Fruit fly (Drosophila melanogaster) whole organism, embryonic: Measurements from ENCODE around the gene Nak.

Experiments
- Bgb ChIP-seq: fragments of 200-800 bp; sonication (Bioruptor generic); IDR thresholded peaks from 2 replicates; pipeline ENCODE4 v1.3.6; 2022; ENCODE audit warnings: missing biosample characterization, missing genetic modification characterization; ENCODE audit not compliant: partially characterized antibody
- CG10321 ChIP-seq: fragments of 200-800 bp; sonication (Bioruptor generic); IDR thresholded peaks from 2 replicates; pipeline ENCODE4 v1.3.6; 2022; ENCODE audit warnings: missing biosample characterization, missing genetic modification characterization
- CG10543 ChIP-seq: fragments of 200-800 bp; sonication (Bioruptor generic); optimal IDR thresholded peaks from 3 replicates; lab custom pipeline; 2017; ENCODE audit warnings: missing biosample characterization, mild to moderate bottlenecking, missing genetic modification characterization, moderate library complexity
- CG11093 ChIP-seq: fragments of 200-800 bp; sonication (Bioruptor generic); IDR thresholded peaks from 3 replicates; pipeline ENCODE4 v1.3.6; 2022; ENCODE audit warnings: missing biosample characterization, missing genetic modification characterization
- CG11696 ChIP-seq: fragments of 200-800 bp; sonication (Bioruptor generic); IDR thresholded peaks from 2 replicates; pipeline ENCODE4 v1.3.6; 2022; ENCODE audit warnings: missing biosample characterization, missing genetic modification characterization
- CG12744 ChIP-seq: fragments of 200-800 bp; sonication (Bioruptor generic); optimal IDR thresholded peaks from 2 replicates; lab custom pipeline; 2016; ENCODE audit warnings: missing biosample characterization, missing genetic modification characterization
- CG15073 ChIP-seq: fragments of 200-800 bp; sonication (Bioruptor generic); optimal IDR thresholded peaks from 2 replicates; lab custom pipeline; 2016; ENCODE audit warnings: missing biosample characterization, missing genetic modification characterization
- CG1792 ChIP-seq: fragments of 200-800 bp; sonication (Bioruptor generic); optimal IDR thresholded peaks from 2 replicates; lab custom pipeline; 2016; ENCODE audit warnings: missing biosample characterization, missing genetic modification characterization
- CG2120 ChIP-seq: fragments of 200-800 bp; sonication (Bioruptor generic); optimal IDR thresholded peaks from 3 replicates; lab custom pipeline; 2016; ENCODE audit warnings: missing biosample characterization, missing genetic modification characterization
- CG31224 ChIP-seq: fragments of 200-800 bp; sonication (Bioruptor generic); IDR thresholded peaks from 2 replicates; pipeline ENCODE4 v1.3.6; 2022; ENCODE audit warnings: missing biosample characterization, missing genetic modification characterization
- CG3847 ChIP-seq: fragments of 200-800 bp; sonication (Bioruptor generic); IDR thresholded peaks from 2 replicates; pipeline ENCODE4 v1.3.6; 2022; ENCODE audit warnings: missing biosample characterization, missing genetic modification characterization
- CG6654 ChIP-seq: fragments of 200-800 bp; sonication (Bioruptor generic); optimal IDR thresholded peaks from 2 replicates; lab custom pipeline; 2017; ENCODE audit warnings: missing biosample characterization, mild to moderate bottlenecking, missing genetic modification characterization
- CG6791 ChIP-seq: fragments of 200-800 bp; sonication (Bioruptor generic); IDR thresholded peaks from 3 replicates; pipeline ENCODE4 v1.3.6; 2022; ENCODE audit warnings: missing biosample characterization, missing genetic modification characterization; ENCODE audit not compliant: partially characterized antibody
- CG7928 ChIP-seq: fragments of 200-800 bp; sonication (Bioruptor generic); optimal IDR thresholded peaks from 2 replicates; lab custom pipeline; 2017; ENCODE audit warnings: missing biosample characterization, mild to moderate bottlenecking, missing genetic modification characterization
- CTCF ChIP-seq: fragments of 200-800 bp; sonication (Bioruptor generic); optimal IDR thresholded peaks from 2 replicates; lab custom pipeline; 2017; ENCODE audit warnings: missing biosample characterization, mild to moderate bottlenecking, missing genetic modification characterization, moderate library complexity
- Chrac-16 ChIP-seq: fragments of 200-800 bp; sonication (Bioruptor generic); optimal IDR thresholded peaks from 3 replicates; lab custom pipeline; 2016; ENCODE audit warnings: missing biosample characterization, missing genetic modification characterization
- CoRest ChIP-seq: fragments of 200-800 bp; sonication (Bioruptor generic); optimal IDR thresholded peaks from 3 replicates; lab custom pipeline; 2018; ENCODE audit warnings: missing biosample characterization, mild to moderate bottlenecking, missing genetic modification characterization, moderate library complexity
- Deaf1 ChIP-seq: fragments of 200-800 bp; optimal IDR thresholded peaks from 3 replicates; lab custom pipeline; 2019; ENCODE audit warnings: missing biosample characterization, mild to moderate bottlenecking, missing genetic modification characterization, moderate library complexity
- Dek ChIP-seq: fragments of 200-800 bp; sonication (Bioruptor generic); optimal IDR thresholded peaks from 3 replicates; lab custom pipeline; 2019; ENCODE audit warnings: missing biosample characterization, mild to moderate bottlenecking, missing genetic modification characterization, moderate library complexity
- Dfd ChIP-seq, 2 experiments: fragments of >200 bp; optimal IDR thresholded peaks; 2 replicates each; lab custom pipeline; 2017; ENCODE audit warnings: missing biosample characterization in 2 of 2, missing genetic modification characterization in 2 of 2
- Gsc ChIP-seq: fragments of 200-800 bp; sonication (Bioruptor generic); IDR thresholded peaks from 2 replicates; pipeline ENCODE4 v1.3.6; 2022; ENCODE audit warnings: missing biosample characterization, missing genetic modification characterization
- HmgD ChIP-seq: fragments of 200-800 bp; sonication (Bioruptor generic); optimal IDR thresholded peaks from 3 replicates; lab custom pipeline; 2016; ENCODE audit warnings: missing biosample characterization, missing genetic modification characterization
- PHDP ChIP-seq: fragments of 200-800 bp; sonication (Bioruptor generic); optimal IDR thresholded peaks from 3 replicates; lab custom pipeline; 2018; ENCODE audit warnings: missing biosample characterization, mild to moderate bottlenecking, missing genetic modification characterization, moderate library complexity
- Spps ChIP-seq: fragments of 200-800 bp; sonication (Bioruptor generic); optimal IDR thresholded peaks from 2 replicates; lab custom pipeline; 2018; ENCODE audit warnings: missing biosample characterization, mild to moderate bottlenecking, missing genetic modification characterization
- Sry-β ChIP-seq: fragments of 200-800 bp; sonication (Bioruptor generic); optimal IDR thresholded peaks from 2 replicates; lab custom pipeline; 2018; ENCODE audit warnings: missing biosample characterization, mild to moderate bottlenecking, missing genetic modification characterization, moderate library complexity
- Ssrp ChIP-seq: fragments of 200-800 bp; sonication (Bioruptor generic); optimal IDR thresholded peaks from 2 replicates; lab custom pipeline; 2018; ENCODE audit warnings: missing biosample characterization, mild to moderate bottlenecking, missing genetic modification characterization, moderate library complexity
- Xbp1 ChIP-seq: fragments of 200-800 bp; sonication (Bioruptor generic); optimal IDR thresholded peaks from 3 replicates; lab custom pipeline; 2016; ENCODE audit warnings: missing biosample characterization, mild to moderate bottlenecking, missing genetic modification characterization
- az2 ChIP-seq: fragments of 200-800 bp; sonication (Bioruptor generic); optimal IDR thresholded peaks from 3 replicates; lab custom pipeline; 2016; ENCODE audit warnings: missing biosample characterization, missing genetic modification characterization
- bowl ChIP-seq: fragments of 200-800 bp; sonication (Bioruptor generic); IDR thresholded peaks from 2 replicates; pipeline ENCODE4 v1.3.6; 2022; ENCODE audit warnings: missing biosample characterization, missing genetic modification characterization
- chinmo ChIP-seq: fragments of 200-800 bp; sonication (Bioruptor generic); IDR thresholded peaks from 4 replicates; pipeline ENCODE4 v1.3.6; 2022; ENCODE audit warnings: missing biosample characterization, missing genetic modification characterization; ENCODE audit not compliant: partially characterized antibody
- chn ChIP-seq: fragments of 200-800 bp; sonication (Bioruptor generic); optimal IDR thresholded peaks from 2 replicates; lab custom pipeline; 2016; ENCODE audit warnings: missing biosample characterization, missing genetic modification characterization
- ci ChIP-seq: fragments of 200-800 bp; sonication (Bioruptor generic); IDR thresholded peaks from 3 replicates; pipeline ENCODE4 v1.3.6; 2022; ENCODE audit warnings: missing biosample characterization, missing genetic modification characterization
- corto ChIP-seq: fragments of 200-800 bp; sonication (Bioruptor generic); optimal IDR thresholded peaks from 2 replicates; lab custom pipeline; 2016; ENCODE audit warnings: missing biosample characterization, mild to moderate bottlenecking, missing genetic modification characterization, moderate library complexity
- crp ChIP-seq, 2 experiments: fragments of 200-800 bp; sonication (Bioruptor generic); optimal IDR thresholded peaks; 2 replicates in 1 of 2; 3 replicates in 1 of 2; lab custom pipeline; 2017; ENCODE audit warnings: missing biosample characterization in 2 of 2, missing genetic modification characterization in 2 of 2, mild to moderate bottlenecking in 1 of 2, moderate library complexity in 1 of 2
- grn ChIP-seq: fragments of 200-800 bp; sonication (Bioruptor generic); optimal IDR thresholded peaks from 3 replicates; lab custom pipeline; 2017; ENCODE audit warnings: missing biosample characterization, missing genetic modification characterization
- jigr1 ChIP-seq: fragments of 200-800 bp; sonication (Bioruptor generic); IDR thresholded peaks from 3 replicates; pipeline ENCODE4 v1.3.6; 2022; ENCODE audit warnings: missing biosample characterization, missing genetic modification characterization
- ken ChIP-seq: fragments of 200-800 bp; sonication (Bioruptor generic); IDR thresholded peaks from 3 replicates; pipeline ENCODE4 v1.3.6; 2022; ENCODE audit warnings: missing biosample characterization, missing genetic modification characterization
- lilli ChIP-seq: fragments of 200-800 bp; sonication (Bioruptor generic); optimal IDR thresholded peaks from 3 replicates; lab custom pipeline; 2016; ENCODE audit warnings: missing biosample characterization, missing genetic modification characterization
- nau ChIP-seq: fragments of 200-800 bp; sonication (Bioruptor generic); optimal IDR thresholded peaks from 3 replicates; lab custom pipeline; 2017; ENCODE audit warnings: missing biosample characterization, mild to moderate bottlenecking, missing genetic modification characterization, missing genetic modification reagents
- otp ChIP-seq: fragments of 200-800 bp; sonication (Bioruptor generic); IDR thresholded peaks from 3 replicates; pipeline ENCODE4, ENCODE4 v1.3.6; 2022; ENCODE audit warnings: missing biosample characterization, missing genetic modification characterization
- pzg ChIP-seq: fragments of 200-800 bp; sonication (Bioruptor generic); optimal IDR thresholded peaks from 3 replicates; lab custom pipeline; 2018; ENCODE audit warnings: missing biosample characterization, mild to moderate bottlenecking, missing genetic modification characterization, moderate library complexity
- scrt ChIP-seq: fragments of 200-800 bp; sonication (Bioruptor generic); optimal IDR thresholded peaks from 2 replicates; lab custom pipeline; 2018; ENCODE audit warnings: missing biosample characterization, mild to moderate bottlenecking, missing genetic modification characterization, moderate library complexity
- slbo ChIP-seq: fragments of 200-800 bp; sonication (Bioruptor generic); IDR thresholded peaks from 2 replicates; pipeline ENCODE4 v1.3.6; 2022; ENCODE audit warnings: missing biosample characterization, missing genetic modification characterization
- slp2 ChIP-seq: fragments of 200-800 bp; sonication (Bioruptor generic); optimal IDR thresholded peaks from 2 replicates; lab custom pipeline; 2016; ENCODE audit warnings: missing biosample characterization, missing genetic modification characterization
- sr ChIP-seq: fragments of 200-800 bp; sonication (Bioruptor generic); IDR thresholded peaks from 3 replicates; pipeline ENCODE4 v1.3.6; 2022; ENCODE audit warnings: missing biosample characterization, missing genetic modification characterization
- sug ChIP-seq: fragments of 200-800 bp; optimal IDR thresholded peaks from 2 replicates; lab custom pipeline; 2019; ENCODE audit warnings: missing biosample characterization, mild to moderate bottlenecking, missing genetic modification characterization, moderate library complexity
- tap ChIP-seq: fragments of 200-800 bp; optimal IDR thresholded peaks from 3 replicates; lab custom pipeline; 2019; ENCODE audit warnings: missing biosample characterization, mild to moderate bottlenecking, missing genetic modification characterization, moderate library complexity
- tio ChIP-seq: fragments of 200-800 bp; sonication (Bioruptor generic); optimal IDR thresholded peaks from 2 replicates; lab custom pipeline; 2017; ENCODE audit warnings: missing biosample characterization, missing genetic modification characterization, inconsistent platforms
- trh ChIP-seq: fragments of 200-800 bp; sonication (Bioruptor generic); optimal IDR thresholded peaks from 2 replicates; lab custom pipeline; 2016; ENCODE audit warnings: missing biosample characterization, missing genetic modification characterization
- usp ChIP-seq: fragments of >200 bp; optimal IDR thresholded peaks from 2 replicates; lab custom pipeline; 2017; ENCODE audit warnings: missing biosample characterization, missing genetic modification characterization
- z ChIP-seq: fragments of 200-800 bp; sonication (Bioruptor generic); IDR thresholded peaks from 3 replicates; pipeline ENCODE4 v1.3.6; 2022; ENCODE audit warnings: missing biosample characterization, missing genetic modification characterization
- zfh1 ChIP-seq: fragments of 200-800 bp; sonication (Bioruptor generic); IDR thresholded peaks from 3 replicates; pipeline ENCODE4 v1.3.6; 2022; ENCODE audit warnings: missing biosample characterization, missing genetic modification characterization

Gene Nak

dm6 chr2L:19009130-19009529 lies 40.6 kb upstream of the Nak start, which contains the start of gene RpL30 (continued):
- TF ChIP-seq az2 (GFP tag; lab: Kevin White, UChicago) (peak; percentile 79), CG6791 (GFP tag; lab: Robert Waterston, UW) (peak; percentile 64), ci (peak; percentile 99), CG11696 (GFP tag; lab: Robert Waterston, UW) (no peak; the same call in 1 of the 2 replicates), bowl (GFP tag; lab: Robert Waterston, UW) (peak; percentile 71), sr (GFP tag; lab: Robert Waterston, UW) (peak; percentile 89), HmgD (GFP tag; lab: Kevin White, UChicago) (peak; percentile 96), chinmo (GFP tag; lab: Robert Waterston, UW) (peak; percentile 86; the same call in 3 of the 4 replicates), slbo (peak; percentile 80), trh (peak; percentile 80), CG7928 (GFP tag; lab: Kevin White, UChicago) (peak; percentile 75), PHDP (tag; lab: Kevin White, UChicago) (peak; percentile 92), z (GFP tag; lab: Robert Waterston, UW) (peak; percentile 71; the same call in 2 of the 3 replicates), CG1792 (GFP tag; lab: Kevin White, UChicago) (peak; percentile 83), Deaf1 (tag; lab: Kevin White, UChicago) (peak; percentile 60), CG10321 (GFP tag; lab: Robert Waterston, UW) (peak; percentile 66), CG12744 (GFP tag; lab: Kevin White, UChicago) (peak; percentile 88), tap (tag; lab: Kevin White, UChicago) (peak; percentile 77), Xbp1 (peak; percentile 87), zfh1 (GFP tag; lab: Robert Waterston, UW) (peak; percentile 91), crp (GFP tag; optimal IDR thresholded peaks at IDR 0.05; lab: Kevin White, UChicago) (peak in 1 of 2 experiments; percentile 70), CG6654 (peak; percentile 63), CG2120 (GFP tag; lab: Kevin White, UChicago) (peak; percentile 81), Sry-β (GFP tag; lab: Kevin White, UChicago) (peak; percentile 61), Dfd (GFP tag; optimal IDR thresholded peaks at IDR 0.05; lab: Kevin White, UChicago) (no peak), CG31224 (peak; percentile 77), CoRest (tag; lab: Kevin White, UChicago) (peak; percentile 82), pzg (GFP tag; lab: Kevin White, UChicago) (peak; percentile 100), sug (tag; lab: Kevin White, UChicago) (peak; percentile 89), scrt (GFP tag; lab: Kevin White, UChicago) (peak; percentile 92), Spps (tag; lab: Kevin White, UChicago) (peak; percentile 80), nau (GFP tag; lab: Kevin White, UChicago) (peak; percentile 91), CG3847 (peak; percentile 96), Gsc (GFP tag; lab: Robert Waterston, UW) (no peak), lilli (GFP tag; lab: Kevin White, UChicago) (peak; percentile 79), usp (GFP tag; lab: Kevin White, UChicago) (no peak), grn (GFP tag; lab: Kevin White, UChicago) (peak; percentile 90), tio (peak; percentile 61), CG11093 (GFP tag; lab: Robert Waterston, UW) (no peak), CG15073 (GFP tag; lab: Kevin White, UChicago) (no peak), chn (GFP tag; lab: Kevin White, UChicago) (peak; percentile 78), jigr1 (GFP tag; lab: Robert Waterston, UW) (no peak), slp2 (GFP tag; lab: Kevin White, UChicago) (peak; percentile 84), CG10543 (GFP tag; lab: Kevin White, UChicago) (peak; percentile 95), Dek (tag; lab: Kevin White, UChicago) (peak; percentile 87), corto (GFP tag; lab: Kevin White, UChicago) (no peak), otp (GFP tag; lab: Robert Waterston, UW) (peak; percentile 94), Chrac-16 (GFP tag; lab: Kevin White, UChicago) (peak; percentile 67), ken (GFP tag; lab: Robert Waterston, UW) (peak; percentile 88), Ssrp (tag; lab: Kevin White, UChicago) (peak; percentile 21), CTCF (GFP tag; lab: Kevin White, UChicago) (peak; percentile 72), Bgb (GFP tag; lab: Robert Waterston, UW) (peak; percentile 76)
